Fruit fly (Drosophila melanogaster) whole organism, embryonic: ENCODE results near the gene CG31710.
A peak's percentile ranks its signal among the peaks of the same experiment; 100 is the strongest.

ENCODE experiments used
- CG10267 ChIP-seq: fragments of 200-800 bp; sonication (Bioruptor generic); optimal IDR thresholded peaks from 2 replicates; lab custom pipeline; 2018; ENCODE audit warnings: missing biosample characterization, mild to moderate bottlenecking, missing genetic modification characterization, moderate library complexity
- CG10321 ChIP-seq: fragments of 200-800 bp; sonication (Bioruptor generic); IDR thresholded peaks from 2 replicates; pipeline ENCODE4 v1.3.6; 2022; ENCODE audit warnings: missing biosample characterization, missing genetic modification characterization
- CG11093 ChIP-seq: fragments of 200-800 bp; sonication (Bioruptor generic); IDR thresholded peaks from 3 replicates; pipeline ENCODE4 v1.3.6; 2022; ENCODE audit warnings: missing biosample characterization, missing genetic modification characterization
- CG12071 ChIP-seq: fragments of 200-800 bp; sonication (Bioruptor generic); optimal IDR thresholded peaks from 3 replicates; lab custom pipeline; 2018; ENCODE audit warnings: missing biosample characterization, mild to moderate bottlenecking, missing genetic modification characterization
- CG12219 ChIP-seq: fragments of 200-800 bp; sonication (Bioruptor generic); optimal IDR thresholded peaks from 3 replicates; lab custom pipeline; 2018; ENCODE audit warnings: missing biosample characterization, mild to moderate bottlenecking, missing genetic modification characterization
- CG13424 ChIP-seq: fragments of 200-800 bp; sonication (Bioruptor generic); optimal IDR thresholded peaks from 2 replicates; lab custom pipeline; 2019; ENCODE audit warnings: missing biosample characterization, mild to moderate bottlenecking, missing genetic modification characterization, moderate library complexity
- CG2202 ChIP-seq: fragments of 200-800 bp; sonication (Bioruptor generic); optimal IDR thresholded peaks from 2 replicates; lab custom pipeline; 2018; ENCODE audit warnings: missing biosample characterization, mild to moderate bottlenecking, missing genetic modification characterization
- CG31224 ChIP-seq: fragments of 200-800 bp; sonication (Bioruptor generic); IDR thresholded peaks from 2 replicates; pipeline ENCODE4 v1.3.6; 2022; ENCODE audit warnings: missing biosample characterization, missing genetic modification characterization
- CG31365 ChIP-seq: fragments of 200-800 bp; sonication (Bioruptor generic); optimal IDR thresholded peaks from 2 replicates; lab custom pipeline; 2018; ENCODE audit warnings: missing biosample characterization, mild to moderate bottlenecking, missing genetic modification characterization
- CG33213 ChIP-seq: fragments of 200-800 bp; sonication (Bioruptor generic); optimal IDR thresholded peaks from 3 replicates; lab custom pipeline; 2016; ENCODE audit warnings: missing biosample characterization, missing genetic modification characterization
- CG34376 ChIP-seq: fragments of 200-800 bp; sonication (Bioruptor generic); optimal IDR thresholded peaks from 2 replicates; lab custom pipeline; 2018; ENCODE audit warnings: missing biosample characterization, mild to moderate bottlenecking, missing genetic modification characterization
- CG3838 ChIP-seq: fragments of 200-800 bp; sonication (Bioruptor generic); optimal IDR thresholded peaks from 3 replicates; lab custom pipeline; 2016; ENCODE audit warnings: missing biosample characterization, missing genetic modification characterization
- CG4360 ChIP-seq: fragments of 200-800 bp; sonication (Bioruptor generic); IDR thresholded peaks from 2 replicates; pipeline ENCODE4 v1.3.6; 2022; ENCODE audit warnings: missing biosample characterization, missing genetic modification characterization
- CG4404 ChIP-seq: fragments of 200-800 bp; sonication (Bioruptor generic); IDR thresholded peaks from 2 replicates; pipeline ENCODE4 v1.3.6; 2022; ENCODE audit warnings: missing biosample characterization, missing genetic modification characterization
- CG4820 ChIP-seq: fragments of 200-800 bp; sonication (Bioruptor generic); optimal IDR thresholded peaks from 3 replicates; lab custom pipeline; 2016; ENCODE audit warnings: missing biosample characterization, missing genetic modification characterization
- CG5180 ChIP-seq: fragments of 200-800 bp; sonication (Bioruptor generic); optimal IDR thresholded peaks from 3 replicates; lab custom pipeline; 2017; ENCODE audit warnings: missing biosample characterization, missing genetic modification characterization, mild to moderate bottlenecking, moderate library complexity, missing genetic modification reagents
- CG6175 ChIP-seq: fragments of 200-800 bp; sonication (Bioruptor generic); IDR thresholded peaks from 3 replicates; pipeline ENCODE4 v1.3.6; 2022; ENCODE audit warnings: missing biosample characterization, missing genetic modification characterization
- CG6272 ChIP-seq: fragments of 200-800 bp; sonication (Bioruptor generic); IDR thresholded peaks from 2 replicates; pipeline ENCODE4 v1.3.6; 2022; ENCODE audit warnings: missing biosample characterization, missing genetic modification characterization
- CG6683 ChIP-seq: fragments of 200-800 bp; sonication (Bioruptor generic); optimal IDR thresholded peaks from 2 replicates; lab custom pipeline; 2017; ENCODE audit warnings: missing biosample characterization, mild to moderate bottlenecking, missing genetic modification characterization, missing genetic modification reagents
- CG7556 ChIP-seq: fragments of 200-800 bp; sonication (Bioruptor generic); optimal IDR thresholded peaks from 2 replicates; lab custom pipeline; 2017; ENCODE audit warnings: missing biosample characterization, mild to moderate bottlenecking, missing genetic modification characterization
- CG9609 ChIP-seq: fragments of 200-800 bp; sonication (Bioruptor generic); optimal IDR thresholded peaks from 3 replicates; lab custom pipeline; 2016; ENCODE audit warnings: missing biosample characterization, missing genetic modification characterization
- CG9727 ChIP-seq: fragments of 200-800 bp; sonication (Bioruptor generic); optimal IDR thresholded peaks from 3 replicates; lab custom pipeline; 2017; ENCODE audit warnings: missing biosample characterization, mild to moderate bottlenecking, missing genetic modification characterization
- CG9817 ChIP-seq: fragments of 200-800 bp; sonication (Bioruptor generic); optimal IDR thresholded peaks from 2 replicates; lab custom pipeline; 2018; ENCODE audit warnings: missing biosample characterization, mild to moderate bottlenecking, missing genetic modification characterization, moderate library complexity
- Camta ChIP-seq: fragments of 200-800 bp; sonication (Bioruptor generic); optimal IDR thresholded peaks from 2 replicates; lab custom pipeline; 2016; ENCODE audit warnings: missing biosample characterization, missing genetic modification characterization
- D ChIP-seq, 2 experiments: fragments of 200-800 bp in 1 of 2; fragments of >200 bp in 1 of 2; sonication (Bioruptor generic) in 1 of 2; optimal IDR thresholded peaks; 2 replicates in 1 of 2; 3 replicates in 1 of 2; lab custom pipeline; 2017; ENCODE audit warnings: mild to moderate bottlenecking in 1 of 2, missing biosample characterization in 1 of 2, missing genetic modification characterization in 1 of 2, missing genetic modification reagents in 1 of 2
- D19B ChIP-seq: fragments of 200-800 bp; sonication (Bioruptor generic); optimal IDR thresholded peaks from 2 replicates; lab custom pipeline; 2017; ENCODE audit warnings: missing biosample characterization, mild to moderate bottlenecking, missing genetic modification characterization
- Deaf1 ChIP-seq: fragments of 200-800 bp; optimal IDR thresholded peaks from 3 replicates; lab custom pipeline; 2019; ENCODE audit warnings: missing biosample characterization, mild to moderate bottlenecking, missing genetic modification characterization, moderate library complexity
- Doc3 ChIP-seq: fragments of 200-800 bp; sonication (Bioruptor generic); IDR thresholded peaks from 3 replicates; pipeline ENCODE4 v1.3.6; 2022; ENCODE audit warnings: missing biosample characterization, missing genetic modification characterization; ENCODE audit not compliant: partially characterized antibody
- ERR ChIP-seq: fragments of 200-800 bp; sonication (Bioruptor generic); optimal IDR thresholded peaks from 2 replicates; lab custom pipeline; 2016; ENCODE audit warnings: missing biosample characterization, missing genetic modification characterization
- HHEX ChIP-seq: fragments of 200-800 bp; sonication (Bioruptor generic); optimal IDR thresholded peaks from 3 replicates; lab custom pipeline; 2017; ENCODE audit warnings: missing biosample characterization, mild to moderate bottlenecking, missing genetic modification characterization, missing genetic modification reagents
- Hmx ChIP-seq: fragments of 200-800 bp; sonication (Bioruptor generic); optimal IDR thresholded peaks from 2 replicates; lab custom pipeline; 2016; ENCODE audit warnings: missing biosample characterization, missing genetic modification characterization
- TFAM ChIP-seq: fragments of 200-800 bp; sonication (Bioruptor generic); optimal IDR thresholded peaks from 2 replicates; lab custom pipeline; 2017; ENCODE audit warnings: missing biosample characterization, missing genetic modification characterization, inconsistent platforms
- Xrp1 ChIP-seq: fragments of 200-800 bp; sonication (Bioruptor generic); IDR thresholded peaks from 2 replicates; pipeline ENCODE4 v1.3.6; 2022; ENCODE audit warnings: missing biosample characterization, missing genetic modification characterization
- az2 ChIP-seq: fragments of 200-800 bp; sonication (Bioruptor generic); optimal IDR thresholded peaks from 3 replicates; lab custom pipeline; 2016; ENCODE audit warnings: missing biosample characterization, missing genetic modification characterization
- bbx ChIP-seq: fragments of 200-800 bp; sonication (Bioruptor generic); IDR thresholded peaks from 2 replicates; pipeline ENCODE4 v1.3.6; 2022; ENCODE audit warnings: missing biosample characterization, missing genetic modification characterization; ENCODE audit not compliant: partially characterized antibody
- crol ChIP-seq: fragments of 200-800 bp; sonication (Bioruptor generic); IDR thresholded peaks from 2 replicates; pipeline ENCODE4 v1.3.6; 2022; ENCODE audit warnings: missing biosample characterization, missing genetic modification characterization
- hb ChIP-seq: fragments of 200-800 bp; sonication (Bioruptor generic); IDR thresholded peaks from 3 replicates; pipeline ENCODE4 v1.3.6; 2022; ENCODE audit warnings: missing biosample characterization, missing genetic modification characterization; ENCODE audit not compliant: partially characterized antibody
- inv ChIP-seq: fragments of 200-800 bp; sonication (Bioruptor generic); IDR thresholded peaks from 2 replicates; pipeline ENCODE4 v1.3.6; 2022; ENCODE audit warnings: missing biosample characterization, missing genetic modification characterization; ENCODE audit not compliant: partially characterized antibody
- ken ChIP-seq: fragments of 200-800 bp; sonication (Bioruptor generic); IDR thresholded peaks from 3 replicates; pipeline ENCODE4 v1.3.6; 2022; ENCODE audit warnings: missing biosample characterization, missing genetic modification characterization
- lola ChIP-seq, 3 experiments: fragments of >200 bp in 2 of 3; fragments of 200-800 bp in 1 of 3; sonication (Bioruptor generic) in 1 of 3; optimal IDR thresholded peaks; 2 replicates each; lab custom pipeline; 2017 to 2019; ENCODE audit warnings: missing biosample characterization in 3 of 3, missing genetic modification characterization in 3 of 3, mild to moderate bottlenecking in 1 of 3, moderate library complexity in 1 of 3
- maf-S ChIP-seq: fragments of 200-800 bp; sonication (Bioruptor generic); optimal IDR thresholded peaks from 2 replicates; lab custom pipeline; 2016; ENCODE audit warnings: missing biosample characterization, missing genetic modification characterization
- pb ChIP-seq: fragments of 200-800 bp; sonication (Bioruptor generic); optimal IDR thresholded peaks from 3 replicates; lab custom pipeline; 2016; ENCODE audit warnings: missing biosample characterization, missing genetic modification characterization
- stc ChIP-seq: fragments of 200-800 bp; sonication (Bioruptor generic); IDR thresholded peaks from 2 replicates; pipeline ENCODE4 v1.3.6; 2022; ENCODE audit warnings: missing biosample characterization, missing genetic modification characterization
- stwl ChIP-seq: fragments of 200-800 bp; sonication (Bioruptor generic); optimal IDR thresholded peaks from 3 replicates; lab custom pipeline; 2018; ENCODE audit warnings: missing biosample characterization, mild to moderate bottlenecking, missing genetic modification characterization, moderate library complexity
- tna ChIP-seq: fragments of 200-800 bp; sonication (Bioruptor generic); IDR thresholded peaks from 2 replicates; pipeline ENCODE4 v1.3.6; 2022; ENCODE audit warnings: missing biosample characterization, missing genetic modification characterization; ENCODE audit not compliant: partially characterized antibody
- trem ChIP-seq: fragments of 200-800 bp; optimal IDR thresholded peaks from 3 replicates; lab custom pipeline; 2019; ENCODE audit warnings: missing biosample characterization, mild to moderate bottlenecking, missing genetic modification characterization, moderate library complexity
- vfl ChIP-seq: fragments of 200-800 bp; sonication (Bioruptor generic); optimal IDR thresholded peaks from 2 replicates; lab custom pipeline; 2016; ENCODE audit warnings: missing biosample characterization, missing genetic modification characterization
- zen2 ChIP-seq: fragments of 200-800 bp; sonication (Bioruptor generic); IDR thresholded peaks from 3 replicates; pipeline ENCODE4 v1.3.6; 2022; ENCODE audit warnings: missing biosample characterization, missing genetic modification characterization; ENCODE audit not compliant: partially characterized antibody

CG31710 gene

DNA sequence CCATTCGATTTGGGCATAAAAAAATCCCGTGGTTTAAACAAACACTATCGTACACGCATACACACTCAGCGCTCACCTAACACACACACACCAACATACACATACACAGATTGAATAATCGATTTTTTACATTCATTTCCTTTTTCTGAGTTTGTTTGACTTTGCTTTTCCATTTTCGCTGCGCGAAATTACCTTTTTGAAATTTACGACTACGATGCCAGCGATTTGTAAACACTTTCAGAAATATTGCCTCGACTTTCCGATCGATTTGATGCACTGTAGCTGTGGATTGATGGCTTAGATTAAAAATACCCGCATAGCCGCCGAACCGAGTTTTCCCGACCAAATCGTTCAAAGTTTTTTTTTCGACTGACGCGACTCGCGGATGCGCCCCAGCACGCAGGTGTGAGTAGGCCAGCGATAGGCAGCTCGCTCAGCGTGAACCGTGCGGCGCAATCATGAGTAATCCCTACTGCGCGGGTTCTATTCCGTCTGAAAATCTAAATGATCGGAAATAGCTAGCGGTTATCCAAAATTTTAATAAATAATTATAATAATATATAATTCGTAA, 6.7 kb downstream of the CG31710 start, which contains the start of gene Pka-C1 (continued):
- TF ChIP-seq Deaf1 (tag; lab: Kevin White, UChicago) (peak; percentile 59), CG9727 (GFP tag; lab: Kevin White, UChicago) (peak; percentile 24), Hmx (GFP tag; lab: Kevin White, UChicago) (no peak), lola (GFP tag; optimal IDR thresholded peaks at IDR 0.05; lab: Kevin White, UChicago) (no peak), TFAM (GFP tag; lab: Kevin White, UChicago) (no peak), crol (GFP tag; lab: Robert Waterston, UW) (no peak), CG12071 (peak; percentile 37), CG3838 (GFP tag; lab: Kevin White, UChicago) (no peak), CG34376 (GFP tag; lab: Kevin White, UChicago) (peak; percentile 39), inv (GFP tag; lab: Robert Waterston, UW) (peak; percentile 18; the same call in 1 of the 2 replicates), zen2 (GFP tag; lab: Robert Waterston, UW) (no peak), CG10321 (GFP tag; lab: Robert Waterston, UW) (no peak; the same call in 1 of the 2 replicates), CG33213 (GFP tag; lab: Kevin White, UChicago) (peak; percentile 6), CG6272 (peak; percentile 61; the same call in 1 of the 2 replicates), CG6175 (GFP tag; lab: Robert Waterston, UW) (peak; percentile 54; the same call in 1 of the 3 replicates), pb (GFP tag; lab: Kevin White, UChicago) (peak; percentile 16), CG6683 (GFP tag; lab: Kevin White, UChicago) (no peak), CG7556 (GFP tag; lab: Kevin White, UChicago) (no peak), CG9609 (GFP tag; lab: Kevin White, UChicago) (no peak), CG4820 (no peak), CG5180 (GFP tag; lab: Kevin White, UChicago) (no peak), D19B (GFP tag; lab: Kevin White, UChicago) (no peak), CG13424 (tag; lab: Kevin White, UChicago) (no peak), D (optimal IDR thresholded peaks at IDR 0.05; lab: Kevin White, UChicago) (no peak), D (GFP tag; optimal IDR thresholded peaks at IDR 0.05; lab: Kevin White, UChicago) (no peak), stc (GFP tag; lab: Robert Waterston, UW) (no peak; the same call in 1 of the 2 replicates), CG31224 (GFP tag; lab: Robert Waterston, UW) (no peak), CG2202 (tag; lab: Kevin White, UChicago) (peak; percentile 7), stwl (no peak), bbx (GFP tag; lab: Robert Waterston, UW) (0 out of 2 replicates have a peak, but pooled peaks have one; percentile 51), Xrp1 (GFP tag; lab: Robert Waterston, UW) (no peak; the same call in 1 of the 2 replicates), maf-S (GFP tag; lab: Kevin White, UChicago) (no peak), HHEX (GFP tag; lab: Kevin White, UChicago) (no peak), CG12219 (GFP tag; lab: Kevin White, UChicago) (no peak), CG4360 (GFP tag; lab: Robert Waterston, UW) (no peak), tna (GFP tag; lab: Robert Waterston, UW) (peak; percentile 19; the same call in 1 of the 2 replicates), CG10267 (peak; percentile 27), az2 (GFP tag; lab: Kevin White, UChicago) (peak; percentile 11), Camta (no peak), ken (GFP tag; lab: Robert Waterston, UW) (no peak), CG4404 (GFP tag; lab: Robert Waterston, UW) (0 out of 2 replicates have a peak, but pooled peaks have one; percentile 16), vfl (GFP tag; lab: Kevin White, UChicago) (no peak), hb (GFP tag; lab: Robert Waterston, UW) (0 out of 3 replicates have a peak, but pooled peaks have one; percentile 33), CG31365 (tag; lab: Kevin White, UChicago) (no peak), Doc3 (GFP tag; lab: Robert Waterston, UW) (no peak), ERR (GFP tag; lab: Kevin White, UChicago) (no peak), CG11093 (GFP tag; lab: Robert Waterston, UW) (no peak), trem (peak; percentile 49), CG9817 (peak; percentile 46)
